Worm (Caenorhabditis elegans): ENCODE data around the gene dpyd-1.

The dpyd-1 gene

ce11 chrX:5514346-5514745 is 46.7 kb downstream of the dpyd-1 start:
- no peak for TF ChIP-seq sea-2 (GFP tag; IDR thresholded peaks at IDR 0.05)
- TF ChIP-seq aptf-3 (GFP tag; IDR thresholded peaks at IDR 0.05): no peak
- no peak for TF ChIP-seq F22D6.2 (tag; optimal IDR thresholded peaks at IDR 0.05)
- TF ChIP-seq egl-18 (GFP tag; IDR thresholded peaks at IDR 0.05): no peak
- peak; percentile 32; the same call in 1 of the 2 replicates for TF ChIP-seq cebp-1 (GFP tag; IDR thresholded peaks at IDR 0.05)
- peak; percentile 72 for TF ChIP-seq cebp-1 (tag; optimal IDR thresholded peaks at IDR 0.05)

ce11 chrX:5514984-5515383 is 47.3 kb downstream of the dpyd-1 start, which contains the start of gene T23F2.4:
T23F2.4 (minus strand) TSS chrX:5515084.
- TF ChIP-seq sptf-2 (GFP tag; optimal IDR thresholded peaks at IDR 0.05) (no peak), lin-40 (tag; optimal IDR thresholded peaks at IDR 0.05) (no peak)

ce11 chrX:5515459-5515858 is 47.8 kb downstream of the dpyd-1 start:
- TF ChIP-seq tbp1 (GFP tag; optimal IDR thresholded peaks at IDR 0.05) (no peak), dpff-1 (tag; optimal IDR thresholded peaks at IDR 0.05) (no peak), sptf-2 (GFP tag; optimal IDR thresholded peaks at IDR 0.05) (no peak), sea-2 (GFP tag; IDR thresholded peaks at IDR 0.05) (no peak), lir-1 (GFP tag; conservative IDR thresholded peaks at IDR 0.05) (no peak), ZK185.1 (tag; optimal IDR thresholded peaks at IDR 0.05; ENCODE audit: poor library complexity, severe bottlenecking) (no peak), nhr-179 (tag; optimal IDR thresholded peaks at IDR 0.05) (no peak), akir-1 (GFP tag; optimal IDR thresholded peaks at IDR 0.05) (no peak), K12H6.12 (tag; optimal IDR thresholded peaks at IDR 0.05) (no peak), Y56A3A.18 (GFP tag; IDR thresholded peaks at IDR 0.05) (no peak)

ce11 chrX:5516365-5516764 is 48.7 kb downstream of the dpyd-1 start:
- no peak for TF ChIP-seq hrde-1 (tag; optimal IDR thresholded peaks at IDR 0.05; ENCODE audit: borderline replicate concordance)
- no peak for TF ChIP-seq ama-1 (optimal IDR thresholded peaks at IDR 0.05)
- TF ChIP-seq ama-1 (GFP tag; optimal IDR thresholded peaks at IDR 0.05): no peak
- no peak for TF ChIP-seq ztf-28 (GFP tag; IDR thresholded peaks at IDR 0.05)
- no peak for TF ChIP-seq ztf-25 (GFP tag; IDR thresholded peaks at IDR 0.05)
- no peak for TF ChIP-seq mel-28 (tag; optimal IDR thresholded peaks at IDR 0.05; ENCODE audit: borderline replicate concordance)
- TF ChIP-seq ztf-26 (tag; optimal IDR thresholded peaks at IDR 0.05): no peak
- TF ChIP-seq ztf-3 (GFP tag; optimal IDR thresholded peaks at IDR 0.05): no peak

ce11 chrX:5517063-5517462 is 49.4 kb downstream of the dpyd-1 start, which contains the start of gene T23F2.5:
T23F2.5 (minus strand) TSS chrX:5517163.
- TF ChIP-seq Y67H2A.10 (GFP tag; conservative IDR thresholded peaks at IDR 0.05) (no peak), K12H6.12 (tag; optimal IDR thresholded peaks at IDR 0.05) (no peak), cebp-1 (GFP tag; IDR thresholded peaks at IDR 0.05) (no peak), cebp-1 (tag; optimal IDR thresholded peaks at IDR 0.05) (peak; percentile 39), F37B4.10 (GFP tag; IDR thresholded peaks at IDR 0.05) (no peak)

- TF ChIP-seq cebp-1 (GFP tag; IDR thresholded peaks at IDR 0.05) (no peak), cebp-1 (tag; optimal IDR thresholded peaks at IDR 0.05) (peak; percentile 21), ekl-4 (GFP tag; IDR thresholded peaks at IDR 0.05) (no peak), T26A5.8 (tag; optimal IDR thresholded peaks at IDR 0.05) (no peak), rec-8 (tag; optimal IDR thresholded peaks at IDR 0.05) (no peak)
These were observed 50.2 kb downstream of the dpyd-1 start for ce11 chrX:5517844-5518243.

ce11 chrX:5518352-5518751 is 50.7 kb downstream of the dpyd-1 start:
- TF ChIP-seq hmg-20 (GFP tag; IDR thresholded peaks at IDR 0.05): no peak
- peak; percentile 99 for TF ChIP-seq aptf-2 (GFP tag; conservative IDR thresholded peaks at IDR 0.05)
- peak; percentile 37 for TF ChIP-seq dpl-1 (GFP tag; optimal IDR thresholded peaks at IDR 0.05)
- TF ChIP-seq madf-6 (GFP tag; IDR thresholded peaks at IDR 0.05): peak; percentile 71
- no peak for TF ChIP-seq T07F8.4 (tag; optimal IDR thresholded peaks at IDR 0.05)
- TF ChIP-seq nhr-90 (tag; optimal IDR thresholded peaks at IDR 0.05): no peak
- TF ChIP-seq ceh-40 (GFP tag; IDR thresholded peaks at IDR 0.05): no peak
- TF ChIP-seq egrh-3 (GFP tag; IDR thresholded peaks at IDR 0.05): peak; percentile 48; the same call in 1 of the 2 replicates
- peak; percentile 64 for TF ChIP-seq dox-1 (GFP tag; IDR thresholded peaks at IDR 0.05)
- TF ChIP-seq ZK185.1 (tag; optimal IDR thresholded peaks at IDR 0.05; ENCODE audit: poor library complexity, severe bottlenecking): no peak
- TF ChIP-seq attf-3 (GFP tag; conservative IDR thresholded peaks at IDR 0.05): no peak
- peak; percentile 93 for TF ChIP-seq aptf-3 (GFP tag; IDR thresholded peaks at IDR 0.05)
- TF ChIP-seq madf-3 (GFP tag; IDR thresholded peaks at IDR 0.05): 0 out of 2 replicates have a peak, but pooled peaks have one; percentile 20

Data from whole organism, young adult.